Fruit fly (Drosophila melanogaster): Measurements from ENCODE around the gene CalpC.

The CalpC gene

DNA sequence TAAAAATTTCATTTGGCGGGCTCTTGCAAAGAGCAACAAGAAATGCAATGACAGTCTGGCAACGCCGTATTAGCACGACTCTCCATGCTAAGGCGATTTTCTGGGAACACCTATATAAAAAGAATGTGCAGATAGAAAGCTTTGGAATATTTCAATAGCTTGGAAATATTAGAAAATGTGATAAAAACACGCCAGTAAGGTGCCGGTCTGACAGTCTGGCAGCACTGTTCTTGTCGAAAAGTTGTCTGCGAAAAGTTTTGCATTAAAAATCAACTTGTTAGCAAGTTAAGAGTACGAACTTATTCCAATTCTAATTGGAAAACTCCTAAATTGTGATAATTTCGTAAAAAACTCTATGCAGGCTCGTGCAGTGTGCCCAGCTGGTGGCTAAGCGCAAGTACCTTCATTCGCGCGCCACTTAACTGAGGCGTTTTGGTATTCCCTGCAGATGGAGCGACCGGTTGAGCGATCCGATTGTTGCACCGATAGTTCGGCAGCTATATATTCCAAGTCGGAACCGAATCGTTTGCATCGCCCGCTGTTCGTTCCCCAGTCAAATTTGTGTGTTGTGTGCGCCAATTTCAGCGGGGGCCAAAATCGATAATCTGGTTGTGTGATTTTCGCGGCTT, 47.6 kb upstream of the CalpC start, which contains the start of gene eas (continued):
- TF ChIP-seq ken (GFP tag; IDR thresholded peaks at IDR 0.05): 0 out of 3 replicates have a peak, but pooled peaks have one; percentile 10
- no peak for TF ChIP-seq usp (GFP tag; optimal IDR thresholded peaks at IDR 0.05)
- peak; percentile 91 for TF ChIP-seq Ets65A (GFP tag)
- peak; percentile 44 for TF ChIP-seq CG14710 (tag; optimal IDR thresholded peaks at IDR 0.05)
- peak; percentile 63 for TF ChIP-seq CG8290 (GFP tag; optimal IDR thresholded peaks at IDR 0.05)
- peak; percentile 44 to 74 for TF ChIP-seq CG8290 (tag; optimal IDR thresholded peaks at IDR 0.05)
- no peak for TF ChIP-seq Drgx (GFP tag; IDR thresholded peaks at IDR 0.05)
- TF ChIP-seq BEAF-32 (GFP tag; optimal IDR thresholded peaks at IDR 0.05): peak; percentile 87
- peak; percentile 42 for TF ChIP-seq her (GFP tag; optimal IDR thresholded peaks at IDR 0.05)
- TF ChIP-seq Optix (GFP tag; IDR thresholded peaks at IDR 0.05): no peak
- peak; percentile 4 for TF ChIP-seq zf30C (GFP tag; optimal IDR thresholded peaks at IDR 0.05)
- peak; percentile 73 for TF ChIP-seq Scr (GFP tag; IDR thresholded peaks at IDR 0.05; ENCODE audit: partially characterized antibody)
- TF ChIP-seq sd (tag; optimal IDR thresholded peaks at IDR 0.05): peak; percentile 10
- TF ChIP-seq CG10565 (GFP tag; optimal IDR thresholded peaks at IDR 0.05): no peak
- TF ChIP-seq B-H1 (GFP tag; IDR thresholded peaks at IDR 0.05): no peak
- no peak for TF ChIP-seq salm (tag; optimal IDR thresholded peaks at IDR 0.05)
- TF ChIP-seq CG11247 (GFP tag; IDR thresholded peaks at IDR 0.05): no peak
- TF ChIP-seq CG10267 (tag; optimal IDR thresholded peaks at IDR 0.05): peak; percentile 31
- TF ChIP-seq pros (GFP tag; optimal IDR thresholded peaks at IDR 0.05): no peak
- TF ChIP-seq peb (GFP tag; IDR thresholded peaks at IDR 0.05): no peak
- peak; percentile 70 for TF ChIP-seq hb (GFP tag; IDR thresholded peaks at IDR 0.05; ENCODE audit: partially characterized antibody)
- no peak for TF ChIP-seq CG7357 (GFP tag; IDR thresholded peaks at IDR 0.05)
- TF ChIP-seq insv (GFP tag; optimal IDR thresholded peaks at IDR 0.05): peak; percentile 24 to 92
- TF ChIP-seq CHES-1-like (GFP tag; optimal IDR thresholded peaks at IDR 0.05): peak; percentile 22
- TF ChIP-seq gce (GFP tag; IDR thresholded peaks at IDR 0.05): no peak
- TF ChIP-seq gro (GFP tag; optimal IDR thresholded peaks at IDR 0.05): peak; percentile 38
- peak; percentile 63 for TF ChIP-seq row (GFP tag; IDR thresholded peaks at IDR 0.05)
- TF ChIP-seq bbx (GFP tag; IDR thresholded peaks at IDR 0.05; ENCODE audit: partially characterized antibody): peak; percentile 70
- 0 out of 3 replicates have a peak, but pooled peaks have one; percentile 31 for TF ChIP-seq Dbx (GFP tag; IDR thresholded peaks at IDR 0.05)
- no peak for TF ChIP-seq CG16779 (GFP tag; IDR thresholded peaks at IDR 0.05)
- peak; percentile 5 for TF ChIP-seq CG1647 (GFP tag; optimal IDR thresholded peaks at IDR 0.05)
- no peak for TF ChIP-seq CG6654 (GFP tag; optimal IDR thresholded peaks at IDR 0.05)
- TF ChIP-seq fd96Cb (tag; optimal IDR thresholded peaks at IDR 0.05): no peak
- no peak for TF ChIP-seq pum (GFP tag; optimal IDR thresholded peaks at IDR 0.05)
- no peak for TF ChIP-seq wor (GFP tag; IDR thresholded peaks at IDR 0.05)
- no peak for TF ChIP-seq Vsx1 (GFP tag; optimal IDR thresholded peaks at IDR 0.05)
- TF ChIP-seq Oli (tag; optimal IDR thresholded peaks at IDR 0.05): no peak
- peak; percentile 27 for TF ChIP-seq disco-r (GFP tag; optimal IDR thresholded peaks at IDR 0.05)
- peak; percentile 43 for TF ChIP-seq lilli (GFP tag; optimal IDR thresholded peaks at IDR 0.05)
- peak; percentile 55 for TF ChIP-seq hkb (optimal IDR thresholded peaks at IDR 0.05)
- TF ChIP-seq hkb (GFP tag; IDR thresholded peaks at IDR 0.05): no peak
- no peak for TF ChIP-seq zfh1 (GFP tag; IDR thresholded peaks at IDR 0.05)
- no peak for TF ChIP-seq MTF-1 (GFP tag; optimal IDR thresholded peaks at IDR 0.05; ENCODE audit: borderline replicate concordance)
- TF ChIP-seq CG32767 (GFP tag; IDR thresholded peaks at IDR 0.05): no peak
- peak; percentile 64 for TF ChIP-seq ato (GFP tag; IDR thresholded peaks at IDR 0.05; ENCODE audit: partially characterized antibody)
- peak; percentile 70 for TF ChIP-seq CG34224 (GFP tag; IDR thresholded peaks at IDR 0.05; ENCODE audit: partially characterized antibody)
- no peak for TF ChIP-seq Antp (GFP tag; optimal IDR thresholded peaks at IDR 0.05)
- peak; percentile 66 for TF ChIP-seq knrl (GFP tag; IDR thresholded peaks at IDR 0.05; ENCODE audit: partially characterized antibody)
- no peak for TF ChIP-seq Tbp (GFP tag; optimal IDR thresholded peaks at IDR 0.05)
- TF ChIP-seq Myb (GFP tag; optimal IDR thresholded peaks at IDR 0.05): peak; percentile 51
- no peak for TF ChIP-seq tup (GFP tag; optimal IDR thresholded peaks at IDR 0.05)
